Worm (Caenorhabditis elegans) whole organism, early embryonic: ENCODE measurements around the gene shpk-1.
A peak's percentile ranks its signal among the peaks of the same experiment; 100 is the strongest.

Source experiments
- B0310.2 ChIP-seq: sonication (generic microtip); optimal IDR thresholded peaks from 2 replicates; lab custom pipeline; 2016; ENCODE audit warnings: mild to moderate bottlenecking, missing genetic modification characterization, missing compliant biosample characterization
- F13C5.2 ChIP-seq: sonication (generic microtip); optimal IDR thresholded peaks from 2 replicates; lab custom pipeline; 2017; ENCODE audit warnings: mild to moderate bottlenecking, missing genetic modification characterization, inconsistent platforms, missing compliant biosample characterization
- aly-1 ChIP-seq: sonication (generic microtip); optimal IDR thresholded peaks from 2 replicates; lab custom pipeline; 2016; ENCODE audit warnings: missing genetic modification characterization, missing compliant biosample characterization
- ama-1 ChIP-seq: fragments of 150-350 bp; optimal IDR thresholded peaks from 2 replicates; lab custom pipeline; 2014
- ceh-13 ChIP-seq: fragments of 200-800 bp; sonication (Bioruptor generic); optimal IDR thresholded peaks from 2 replicates; lab custom pipeline; 2018; ENCODE audit warnings: mild to moderate bottlenecking, missing genetic modification characterization, missing compliant biosample characterization
- ceh-36 ChIP-seq: sonication (generic microtip); optimal IDR thresholded peaks from 2 replicates; lab custom pipeline; 2016; ENCODE audit warnings: missing genetic modification characterization, inconsistent platforms, missing compliant biosample characterization
- ets-7 ChIP-seq: sonication (generic microtip); optimal IDR thresholded peaks from 2 replicates; lab custom pipeline; 2016; ENCODE audit warnings: missing genotype, missing genetic modification characterization, missing compliant biosample characterization
- flt-1 ChIP-seq: fragments of 200-800 bp; sonication (Bioruptor generic); IDR thresholded peaks from 2 replicates; pipeline ENCODE4 v1.3.6; 2022; ENCODE audit warnings: missing genetic modification characterization, missing compliant biosample characterization
- hmbx-1 ChIP-seq: sonication (generic microtip); optimal IDR thresholded peaks from 2 replicates; lab custom pipeline; 2016; ENCODE audit warnings: mild to moderate bottlenecking, missing genetic modification characterization, missing compliant biosample characterization
- hmg-4 ChIP-seq: fragments of 200-800 bp; sonication (Bioruptor generic); optimal IDR thresholded peaks from 2 replicates; lab custom pipeline; 2018; ENCODE audit warnings: mild to moderate bottlenecking, missing genetic modification characterization, missing compliant biosample characterization
- hnd-1 ChIP-seq: sonication (generic microtip); optimal IDR thresholded peaks from 2 replicates; lab custom pipeline; 2016; ENCODE audit warnings: missing genetic modification characterization, missing compliant biosample characterization
- pes-1 ChIP-seq: fragments of 200-800 bp; sonication (Bioruptor generic); IDR thresholded peaks from 2 replicates; pipeline ENCODE4 v1.3.6; 2022; ENCODE audit warnings: missing genetic modification reagents, missing genetic modification characterization, missing compliant biosample characterization
- scrt-1 ChIP-seq: fragments of 200-800 bp; sonication (Bioruptor generic); IDR thresholded peaks from 2 replicates; pipeline ENCODE4 v1.3.6; 2022; ENCODE audit warnings: missing genetic modification characterization, missing compliant biosample characterization
- sea-1 ChIP-seq: fragments of 200-800 bp; sonication (Bioruptor generic); conservative IDR thresholded peaks from 2 replicates; pipeline ENCODE4 v1.3.6; 2022; ENCODE audit warnings: missing genetic modification characterization, missing compliant biosample characterization
- tbx-11 ChIP-seq: fragments of 200-800 bp; sonication (Bioruptor generic); IDR thresholded peaks from 2 replicates; pipeline ENCODE4 v1.3.6; 2022; ENCODE audit warnings: missing genetic modification characterization, missing compliant biosample characterization
- tbx-37 ChIP-seq: fragments of 200-800 bp; sonication (Bioruptor generic); conservative IDR thresholded peaks from 2 replicates; pipeline ENCODE4 v1.3.6; 2022; ENCODE audit warnings: missing genetic modification reagents, missing genetic modification characterization, missing compliant biosample characterization
- tra-4 ChIP-seq: sonication (generic microtip); optimal IDR thresholded peaks from 2 replicates; lab custom pipeline; 2017; ENCODE audit warnings: missing genetic modification characterization, missing compliant biosample characterization

Gene shpk-1

DNA sequence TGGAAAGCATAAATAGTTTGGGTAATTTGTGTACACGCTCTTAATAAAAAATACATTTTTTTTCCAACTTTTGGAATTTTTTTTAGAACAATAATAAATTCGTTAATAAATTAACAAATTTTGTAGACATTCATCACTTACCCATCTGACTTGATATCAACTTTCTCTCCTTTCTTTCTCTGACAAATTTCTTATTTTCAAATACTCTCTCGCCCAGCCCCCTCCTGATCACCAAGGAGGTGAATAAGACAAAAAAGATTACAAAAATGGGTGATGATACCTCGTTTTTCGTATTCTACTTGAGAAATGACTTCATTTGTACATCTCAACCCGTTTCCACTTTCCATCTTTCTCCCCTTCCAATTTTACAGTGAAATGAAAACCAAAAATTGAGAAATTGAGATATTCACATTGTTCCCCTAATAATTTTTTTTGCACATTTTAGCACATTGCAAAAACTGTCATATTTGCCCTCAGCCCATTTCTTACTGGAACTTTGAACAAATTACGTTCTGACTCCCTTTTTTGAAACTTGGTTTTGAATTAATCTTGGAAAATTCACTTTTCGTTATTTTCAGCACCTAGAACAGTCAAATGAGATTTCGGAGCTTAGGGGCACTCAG, 32.1 kb upstream of the shpk-1 start, which contains the start of gene osm-7:
Gene osm-7 (plus strand): TSS at position 573 of the 623 bp plus-strand sequence.
- TF ChIP-seq hmg-4 (GFP tag; lab: Kevin White, UChicago): no peak
- no peak for TF ChIP-seq ets-7 (tag; lab: Kevin White, UChicago)
- no peak for TF ChIP-seq ceh-13 (GFP tag; lab: Kevin White, UChicago)
- TF ChIP-seq hmbx-1 (tag; lab: Kevin White, UChicago): no peak
- no peak for TF ChIP-seq hnd-1 (tag; lab: Kevin White, UChicago)

DNA sequence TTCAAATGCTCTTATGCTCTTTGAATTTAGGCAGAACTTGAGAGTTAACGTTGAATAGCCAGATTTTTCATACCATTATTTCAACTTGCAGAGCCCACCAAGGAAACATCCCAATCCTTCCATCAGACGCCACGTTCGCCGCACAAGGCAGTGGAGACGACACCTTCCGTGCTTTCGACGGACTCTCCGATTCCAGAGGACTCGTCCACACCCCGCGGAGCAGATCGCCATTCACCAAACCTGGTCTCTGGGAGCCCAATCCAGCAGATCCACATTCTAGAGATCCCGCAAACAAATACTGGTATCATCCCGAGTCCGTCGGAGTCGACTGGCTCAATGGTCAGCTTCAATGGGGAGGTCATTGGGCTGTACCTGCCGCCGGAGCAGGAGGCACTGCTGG, 27.7 kb upstream of the shpk-1 start:
- TF ChIP-seq hmbx-1 (tag; lab: Kevin White, UChicago) (no peak), ceh-36 (no peak), flt-1 (GFP tag; lab: Robert Waterston, UW) (no peak), ceh-13 (GFP tag; lab: Kevin White, UChicago) (no peak), hnd-1 (tag; lab: Kevin White, UChicago) (no peak), pes-1 (GFP tag; lab: Robert Waterston, UW) (no peak), B0310.2 (tag; lab: Kevin White, UChicago) (no peak), scrt-1 (GFP tag; lab: Robert Waterston, UW) (no peak), hmg-4 (GFP tag; lab: Kevin White, UChicago) (no peak), tra-4 (tag; lab: Kevin White, UChicago) (no peak), F13C5.2 (no peak), ets-7 (tag; lab: Kevin White, UChicago) (no peak), ama-1 (lab: Kevin White, UChicago) (no peak), sea-1 (no peak), aly-1 (tag; lab: Kevin White, UChicago) (no peak), tbx-11 (no peak), tbx-37 (GFP tag; lab: Robert Waterston, UW) (no peak)

DNA sequence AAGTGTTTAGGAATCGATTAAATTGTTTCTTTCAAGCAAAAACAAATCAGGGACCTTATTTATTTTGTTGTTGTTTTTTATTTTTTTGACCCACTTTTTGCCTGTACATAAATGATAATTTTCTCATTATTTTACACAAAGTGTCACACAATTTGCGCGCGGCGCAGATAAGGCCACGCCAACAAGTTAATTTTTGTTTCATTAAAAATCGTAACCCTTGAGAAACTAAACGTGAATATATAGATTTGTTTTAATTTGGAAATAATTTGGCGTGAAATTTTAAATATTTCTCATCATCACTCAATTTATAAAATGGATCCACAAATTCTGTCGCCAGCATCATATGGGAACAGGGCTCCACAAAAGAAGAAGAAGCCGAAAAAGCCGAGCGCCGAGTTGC, 27.3 kb upstream of the shpk-1 start, which contains the start of gene T05D4.5:
Gene T05D4.5 (plus strand): TSS at position 301 of the 400 bp plus-strand sequence.
- TF ChIP-seq hmbx-1 (tag; lab: Kevin White, UChicago): no peak
- no peak for TF ChIP-seq hmg-4 (GFP tag; lab: Kevin White, UChicago)
- no peak for TF ChIP-seq scrt-1 (GFP tag; lab: Robert Waterston, UW)
- no peak for TF ChIP-seq ceh-36
- TF ChIP-seq F13C5.2: no peak
- TF ChIP-seq flt-1 (GFP tag; lab: Robert Waterston, UW): no peak
- no peak for TF ChIP-seq aly-1 (tag; lab: Kevin White, UChicago)
- TF ChIP-seq ceh-13 (GFP tag; lab: Kevin White, UChicago): no peak
- no peak for TF ChIP-seq tbx-11
- TF ChIP-seq ets-7 (tag; lab: Kevin White, UChicago): no peak
- no peak for TF ChIP-seq hnd-1 (tag; lab: Kevin White, UChicago)
- TF ChIP-seq B0310.2 (tag; lab: Kevin White, UChicago): no peak
- TF ChIP-seq sea-1: no peak
- no peak for TF ChIP-seq pes-1 (GFP tag; lab: Robert Waterston, UW)
- TF ChIP-seq ama-1 (lab: Kevin White, UChicago): no peak

DNA sequence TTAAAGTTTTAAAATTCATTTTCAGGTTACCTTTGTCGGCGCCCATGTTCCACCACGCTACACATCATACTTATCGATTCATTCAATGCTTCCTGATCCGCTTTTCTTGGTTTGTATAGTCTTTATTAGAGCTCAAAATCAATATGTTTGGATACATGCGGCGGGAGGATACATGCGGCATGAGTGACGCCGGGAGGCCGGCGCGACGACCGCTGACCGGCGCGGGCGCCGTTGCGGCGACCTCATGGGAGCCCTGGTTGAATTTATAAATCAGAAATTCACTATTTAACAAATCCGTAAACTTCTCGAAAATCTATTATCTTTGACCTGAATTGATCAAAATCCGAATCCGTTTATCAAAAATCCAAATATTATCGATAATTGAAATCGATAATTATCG, 26.1 kb upstream of the shpk-1 start:
- no peak for TF ChIP-seq scrt-1 (GFP tag; lab: Robert Waterston, UW)
- no peak for TF ChIP-seq tbx-11
- no peak for TF ChIP-seq ceh-36
- TF ChIP-seq tra-4 (tag; lab: Kevin White, UChicago): no peak
- no peak for TF ChIP-seq hmg-4 (GFP tag; lab: Kevin White, UChicago)

DNA sequence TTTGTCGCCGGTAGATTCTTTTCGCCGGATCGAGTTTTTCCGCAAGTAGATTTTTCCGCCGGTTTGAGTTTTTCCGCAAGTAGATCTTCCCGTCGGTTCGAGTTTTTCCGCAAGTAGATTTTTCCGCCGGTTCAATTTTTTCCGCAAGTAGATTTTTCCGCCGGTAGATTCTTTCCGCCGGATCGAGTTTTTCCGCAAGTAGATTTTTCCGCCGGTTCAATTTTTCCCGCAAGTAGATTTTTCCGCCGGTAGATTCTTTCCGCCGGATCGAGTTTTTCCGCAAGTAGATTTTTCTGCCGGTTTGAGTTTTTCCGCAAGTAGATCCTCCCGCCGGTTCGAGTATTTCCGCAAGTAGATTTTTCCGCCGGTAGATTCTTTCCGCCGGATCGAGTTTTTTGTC, 22.7 kb upstream of the shpk-1 start:
- peak; percentile 58 for TF ChIP-seq sea-1
- TF ChIP-seq tbx-11: 0 out of 2 replicates have a peak, but pooled peaks have one; percentile 41

DNA sequence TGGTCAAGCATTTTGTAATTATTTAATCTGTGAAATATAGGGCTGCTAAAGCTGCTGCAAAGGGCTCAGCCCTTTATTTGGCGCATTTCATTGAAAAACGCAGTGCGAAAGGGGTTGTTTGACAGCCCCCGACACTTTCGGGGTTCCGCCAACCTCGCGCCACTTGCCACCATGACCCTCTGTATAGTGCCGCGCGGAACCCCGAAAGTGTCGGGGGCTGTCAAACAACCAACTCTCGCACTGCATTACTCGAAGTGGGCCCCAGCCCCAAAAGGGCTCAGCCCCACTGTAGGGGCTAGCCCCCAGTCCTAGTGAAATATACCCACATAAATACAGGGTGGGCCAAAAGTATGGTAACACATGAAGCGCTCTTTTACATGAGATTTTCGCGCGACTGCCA, 7.6 kb upstream of the shpk-1 start:
- no peak for TF ChIP-seq sea-1
- TF ChIP-seq ets-7 (tag; lab: Kevin White, UChicago): no peak
- no peak for TF ChIP-seq ama-1 (lab: Kevin White, UChicago)
- no peak for TF ChIP-seq pes-1 (GFP tag; lab: Robert Waterston, UW)
- TF ChIP-seq tra-4 (tag; lab: Kevin White, UChicago): no peak
- TF ChIP-seq F13C5.2: no peak
- no peak for TF ChIP-seq hnd-1 (tag; lab: Kevin White, UChicago)
- no peak for TF ChIP-seq flt-1 (GFP tag; lab: Robert Waterston, UW)
- no peak for TF ChIP-seq tbx-37 (GFP tag; lab: Robert Waterston, UW)
- no peak for TF ChIP-seq B0310.2 (tag; lab: Kevin White, UChicago)
- TF ChIP-seq tbx-11: no peak
- TF ChIP-seq hmbx-1 (tag; lab: Kevin White, UChicago): no peak
- no peak for TF ChIP-seq ceh-13 (GFP tag; lab: Kevin White, UChicago)
- TF ChIP-seq ceh-36: no peak
- no peak for TF ChIP-seq hmg-4 (GFP tag; lab: Kevin White, UChicago)
- TF ChIP-seq aly-1 (tag; lab: Kevin White, UChicago): no peak
- no peak for TF ChIP-seq scrt-1 (GFP tag; lab: Robert Waterston, UW)

DNA sequence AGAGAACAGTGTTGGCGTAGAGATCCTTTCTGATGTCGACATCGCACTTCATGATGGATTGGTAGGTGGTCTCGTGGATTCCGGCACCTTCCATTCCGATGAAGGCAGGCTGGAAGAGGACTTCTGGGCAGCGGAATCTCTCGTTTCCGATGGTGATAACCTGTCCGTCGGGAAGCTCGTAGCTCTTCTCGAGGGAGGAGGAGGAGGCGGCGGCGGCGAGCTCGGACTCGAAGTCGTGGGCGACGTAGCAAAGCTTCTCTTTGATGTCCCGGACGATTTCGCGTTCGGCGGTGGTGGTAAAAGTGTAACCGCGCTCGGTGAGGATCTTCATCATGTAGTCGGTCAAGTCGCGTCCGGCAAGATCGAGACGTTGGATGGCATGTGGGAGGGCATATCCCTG, 3.0 kb upstream of the shpk-1 start:
- TF ChIP-seq hnd-1 (tag; lab: Kevin White, UChicago) (no peak), B0310.2 (tag; lab: Kevin White, UChicago) (no peak), hmbx-1 (tag; lab: Kevin White, UChicago) (no peak), scrt-1 (GFP tag; lab: Robert Waterston, UW) (no peak), tbx-37 (GFP tag; lab: Robert Waterston, UW) (no peak)
